Worm (Caenorhabditis elegans): ENCODE data around the gene srd-7.

srd-7 gene

DNA sequence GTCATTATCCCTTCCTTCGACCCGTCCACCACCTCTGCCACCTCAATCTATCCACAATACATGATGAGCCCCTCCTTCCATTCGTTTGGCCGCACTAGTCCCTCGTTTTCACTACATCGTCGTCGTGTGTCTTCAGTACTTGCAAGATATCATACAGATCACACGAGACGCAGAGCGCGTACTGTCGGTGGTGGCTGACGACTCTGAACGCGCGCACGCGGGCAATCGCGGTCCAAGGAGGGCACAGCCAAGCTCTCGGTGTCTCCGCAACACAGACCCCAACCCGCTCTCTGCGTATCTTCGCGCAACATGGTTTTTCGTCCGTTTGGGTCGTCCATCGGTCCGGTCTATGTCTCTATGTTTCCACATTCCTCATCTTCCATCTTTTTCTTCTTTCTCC is 30.4 kb upstream of the srd-7 start (continued):
- no peak for TF ChIP-seq F16B12.6 (tag; optimal IDR thresholded peaks at IDR 0.05)
- TF ChIP-seq nhr-28 (tag; optimal IDR thresholded peaks at IDR 0.05), result no peak

ce11 chrIV:10815950-10816349 is 29.3 kb upstream of the srd-7 start:
- TF ChIP-seq zip-4 (GFP tag; optimal IDR thresholded peaks at IDR 0.05) (no peak), hlh-4 (tag; optimal IDR thresholded peaks at IDR 0.05) (no peak), mep-1 (tag; optimal IDR thresholded peaks at IDR 0.05) (peak; percentile 24), Y116A8C.19 (tag; optimal IDR thresholded peaks at IDR 0.05; ENCODE audit: borderline replicate concordance) (no peak), blmp-1 (tag; optimal IDR thresholded peaks at IDR 0.05) (peak; percentile 63), nhr-85 (tag) (no peak), fos-1 (tag; optimal IDR thresholded peaks at IDR 0.05) (no peak), vab-15 (tag; optimal IDR thresholded peaks at IDR 0.05) (no peak), lin-14 (GFP tag; optimal IDR thresholded peaks at IDR 0.05) (peak; percentile 19), lin-35 (GFP tag; optimal IDR thresholded peaks at IDR 0.05) (no peak), mdl-1 (tag; optimal IDR thresholded peaks at IDR 0.05) (no peak), ces-1 (GFP tag; optimal IDR thresholded peaks at IDR 0.05) (no peak)

DNA sequence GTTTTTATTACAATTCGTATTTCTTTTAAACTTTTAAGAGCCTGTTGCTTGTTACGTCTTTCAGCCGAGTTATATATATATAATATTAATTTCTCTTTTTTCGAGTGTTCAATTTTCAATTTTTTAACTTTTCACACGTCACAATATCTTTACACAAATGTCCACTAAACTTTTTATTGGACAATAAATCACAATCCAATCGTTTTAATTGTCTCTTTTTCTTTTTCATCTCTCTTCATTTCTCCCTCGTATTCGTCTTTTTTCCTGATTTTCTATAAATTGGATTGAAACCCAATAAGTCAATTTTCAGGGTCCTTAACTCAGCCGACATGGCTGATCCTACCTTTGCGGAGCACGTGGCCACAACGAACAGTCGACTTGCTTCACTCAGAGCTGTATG is 25.5 kb upstream of the srd-7 start, which contains the start of gene miz-1:
Gene miz-1 (plus strand): TSS at position 301 of the 400 bp plus-strand sequence.
- peak; percentile 29 for TF ChIP-seq dsc-1 (tag; optimal IDR thresholded peaks at IDR 0.05)
- no peak for TF ChIP-seq fos-1 (tag; optimal IDR thresholded peaks at IDR 0.05)

DNA sequence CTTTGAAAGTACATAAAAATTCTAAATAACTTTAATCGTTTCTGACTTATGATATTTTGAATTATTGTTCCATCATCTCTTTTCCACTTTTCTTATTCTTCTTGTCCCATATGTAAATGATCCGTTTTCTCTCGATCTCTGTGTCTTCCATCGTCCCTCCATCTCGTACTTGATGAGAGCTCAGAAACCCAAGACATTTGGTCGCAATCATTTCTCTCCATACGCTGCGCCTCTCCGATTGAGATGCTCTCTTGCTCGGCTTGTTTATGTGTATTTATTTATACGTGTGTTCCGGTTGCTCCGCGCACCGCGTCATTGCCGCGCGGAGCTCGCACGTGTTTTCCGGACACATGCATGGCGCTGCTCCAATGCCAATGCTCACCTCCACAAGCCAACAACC is 24.8 kb upstream of the srd-7 start:
- TF ChIP-seq nhr-11 (tag; optimal IDR thresholded peaks at IDR 0.05) (no peak), dsc-1 (tag; optimal IDR thresholded peaks at IDR 0.05) (peak; percentile 76)

- no peak for TF ChIP-seq nhr-237 (tag; optimal IDR thresholded peaks at IDR 0.05)
- peak in 1 of 6 experiments; percentile 15 for TF ChIP-seq elt-3 (tag; optimal IDR thresholded peaks at IDR 0.05)
- TF ChIP-seq elt-2 (tag; optimal IDR thresholded peaks at IDR 0.05), result peak; percentile 75
- no peak for TF ChIP-seq jun-1 (tag; optimal IDR thresholded peaks at IDR 0.05)
- TF ChIP-seq snu-23 (GFP tag; optimal IDR thresholded peaks at IDR 0.05), result no peak
- TF ChIP-seq lin-14 (GFP tag; optimal IDR thresholded peaks at IDR 0.05), result peak; percentile 12
- TF ChIP-seq tbx-2 (tag; optimal IDR thresholded peaks at IDR 0.05), result no peak
- no peak for TF ChIP-seq C34B4.2 (tag; optimal IDR thresholded peaks at IDR 0.05)
- TF ChIP-seq Y116A8C.19 (tag; optimal IDR thresholded peaks at IDR 0.05; ENCODE audit: borderline replicate concordance), result no peak
- no peak for TF ChIP-seq alr-1 (tag; optimal IDR thresholded peaks at IDR 0.05; ENCODE audit: borderline replicate concordance)
- no peak for TF ChIP-seq ceh-88 (GFP tag; IDR thresholded peaks at IDR 0.05)
- no peak for TF ChIP-seq nhr-19 (GFP tag; conservative IDR thresholded peaks at IDR 0.05)
- peak in 1 of 2 experiments; percentile 36 for TF ChIP-seq lin-35 (GFP tag; optimal IDR thresholded peaks at IDR 0.05)
- TF ChIP-seq blmp-1 (tag; optimal IDR thresholded peaks at IDR 0.05), result peak; percentile 6
- peak; percentile 1 for TF ChIP-seq nhr-90 (tag; optimal IDR thresholded peaks at IDR 0.05; ENCODE audit: poor library complexity)
- no peak for TF ChIP-seq zip-4 (GFP tag; optimal IDR thresholded peaks at IDR 0.05)
- no peak for TF ChIP-seq unc-30 (tag; optimal IDR thresholded peaks at IDR 0.05)
- no peak for TF ChIP-seq lin-13 (GFP tag; optimal IDR thresholded peaks at IDR 0.05)
- no peak for TF ChIP-seq nhr-71 (tag; optimal IDR thresholded peaks at IDR 0.05)
- no peak for TF ChIP-seq aly-2 (tag; optimal IDR thresholded peaks at IDR 0.05)
- TF ChIP-seq fos-1 (tag; optimal IDR thresholded peaks at IDR 0.05), result no peak
Measured at ce11 chrIV:10810820-10811219, 24.2 kb upstream of the srd-7 start.

ce11 chrIV:10803973-10804372 is 17.3 kb upstream of the srd-7 start:
- TF ChIP-seq ztf-4 (tag; optimal IDR thresholded peaks at IDR 0.05) (no peak), nhr-76 (tag; optimal IDR thresholded peaks at IDR 0.05) (no peak), unc-62 (GFP tag; optimal IDR thresholded peaks at IDR 0.05) (no peak), F16B12.6 (tag; optimal IDR thresholded peaks at IDR 0.05) (no peak), fkh-4 (tag; optimal IDR thresholded peaks at IDR 0.05; ENCODE audit: borderline replicate concordance) (peak; percentile 73), nhr-47 (tag; optimal IDR thresholded peaks at IDR 0.05) (no peak), hpl-2 (GFP tag; optimal IDR thresholded peaks at IDR 0.05) (no peak), mdl-1 (tag; optimal IDR thresholded peaks at IDR 0.05) (no peak), sox-4 (tag; optimal IDR thresholded peaks at IDR 0.05) (no peak), dsc-1 (tag; optimal IDR thresholded peaks at IDR 0.05) (peak; percentile 84), nhr-77 (tag; optimal IDR thresholded peaks at IDR 0.05) (no peak), hlh-4 (tag; optimal IDR thresholded peaks at IDR 0.05) (no peak)

Data from whole organism, L1 larva.